Worm (Caenorhabditis elegans): ENCODE data around the gene srlf-32.

ce11 chrIV:11930572-11930971 is 4.7 kb downstream of the srlf-32 start, which contains the start of gene nhx-9:
- TF ChIP-seq snpc-4 (tag; optimal IDR thresholded peaks at IDR 0.05) (no peak), tbx-2 (tag; optimal IDR thresholded peaks at IDR 0.05) (no peak), pha-4 (tag; optimal IDR thresholded peaks at IDR 0.05) (no peak), aly-2 (tag; optimal IDR thresholded peaks at IDR 0.05) (no peak), pqm-1 (tag; optimal IDR thresholded peaks at IDR 0.05) (no peak), skn-1 (tag; optimal IDR thresholded peaks at IDR 0.05) (no peak)

Measured in whole organism, L3 larva.